Worm (Caenorhabditis elegans): ENCODE results near the gene ssu-2.

ssu-2 gene

ce11 chrIV:14391746-14392145 is 30.7 kb downstream of the ssu-2 start:
- TF ChIP-seq snpc-1.1 (tag; optimal IDR thresholded peaks at IDR 0.05; ENCODE audit: insufficient read depth): no peak
- no peak for TF ChIP-seq unc-62 (GFP tag; optimal IDR thresholded peaks at IDR 0.05)
- TF ChIP-seq lin-54 (GFP tag; optimal IDR thresholded peaks at IDR 0.05): no peak
- TF ChIP-seq nfya-2 (GFP tag; IDR thresholded peaks at IDR 0.05): no peak
- TF ChIP-seq bed-1 (GFP tag; IDR thresholded peaks at IDR 0.05): no peak
- TF ChIP-seq madf-6 (GFP tag; IDR thresholded peaks at IDR 0.05): no peak
- no peak for TF ChIP-seq egrh-3 (GFP tag; IDR thresholded peaks at IDR 0.05)
- no peak for TF ChIP-seq madf-8 (GFP tag; conservative IDR thresholded peaks at IDR 0.05)
- TF ChIP-seq mcd-1 (GFP tag; IDR thresholded peaks at IDR 0.05): no peak
- no peak for TF ChIP-seq lir-1 (GFP tag; conservative IDR thresholded peaks at IDR 0.05)
- no peak for TF ChIP-seq lsl-1 (GFP tag; optimal IDR thresholded peaks at IDR 0.05)
- TF ChIP-seq snpc-3.4 (tag; optimal IDR thresholded peaks at IDR 0.05): no peak
- TF ChIP-seq nfyb-1 (GFP tag; IDR thresholded peaks at IDR 0.05): no peak
- no peak for TF ChIP-seq snpc-1.3 (tag; optimal IDR thresholded peaks at IDR 0.05; ENCODE audit: insufficient read depth)
- TF ChIP-seq Y95B8A.8 (GFP tag; IDR thresholded peaks at IDR 0.05): no peak
- no peak for TF ChIP-seq lin-35 (GFP tag; optimal IDR thresholded peaks at IDR 0.05)
- TF ChIP-seq aptf-2 (GFP tag; conservative IDR thresholded peaks at IDR 0.05): no peak
- no peak for TF ChIP-seq atf-7 (tag; optimal IDR thresholded peaks at IDR 0.05)

- TF ChIP-seq madf-8 (GFP tag; conservative IDR thresholded peaks at IDR 0.05) (no peak), xnd-1 (tag; optimal IDR thresholded peaks at IDR 0.05) (no peak), lin-26 (GFP tag; IDR thresholded peaks at IDR 0.05) (no peak), ccch-3 (GFP tag; optimal IDR thresholded peaks at IDR 0.05) (no peak), K12H6.12 (tag; optimal IDR thresholded peaks at IDR 0.05) (no peak), dox-1 (GFP tag; IDR thresholded peaks at IDR 0.05) (no peak), aptf-2 (GFP tag; conservative IDR thresholded peaks at IDR 0.05) (no peak), lsl-1 (GFP tag; optimal IDR thresholded peaks at IDR 0.05) (no peak), Y56A3A.18 (GFP tag; IDR thresholded peaks at IDR 0.05) (no peak), chd-7 (tag; optimal IDR thresholded peaks at IDR 0.05) (no peak), madf-6 (GFP tag; IDR thresholded peaks at IDR 0.05) (no peak), F39B2.1 (GFP tag; IDR thresholded peaks at IDR 0.05) (no peak)
Measured at ce11 chrIV:14393838-14394237, 32.8 kb downstream of the ssu-2 start, which contains the start of gene clc-8. Gene clc-8 (plus strand): TSS chrIV:14394138.

ce11 chrIV:14394812-14395211 is 33.8 kb downstream of the ssu-2 start:
- TF ChIP-seq attf-6 (GFP tag; IDR thresholded peaks at IDR 0.05) (peak; percentile 68; the same call in 1 of the 2 replicates), C17E4.6 (GFP tag; IDR thresholded peaks at IDR 0.05) (no peak), nfya-2 (GFP tag; IDR thresholded peaks at IDR 0.05) (no peak), ztf-6 (GFP tag; IDR thresholded peaks at IDR 0.05) (no peak)

- TF ChIP-seq Y79H2A.3 (GFP tag; conservative IDR thresholded peaks at IDR 0.05): no peak
- TF ChIP-seq D2030.7 (GFP tag; IDR thresholded peaks at IDR 0.05): no peak
- no peak for TF ChIP-seq athp-1 (tag; optimal IDR thresholded peaks at IDR 0.05)
- TF ChIP-seq bed-2 (GFP tag; IDR thresholded peaks at IDR 0.05): no peak
- TF ChIP-seq pbrm-1 (GFP tag; IDR thresholded peaks at IDR 0.05): no peak
- no peak for TF ChIP-seq F22D6.2 (tag; optimal IDR thresholded peaks at IDR 0.05)
- no peak for TF ChIP-seq tlf-1 (GFP tag; optimal IDR thresholded peaks at IDR 0.05)
- TF ChIP-seq fkh-3 (tag; optimal IDR thresholded peaks at IDR 0.05): no peak
- no peak for TF ChIP-seq mel-28 (tag; optimal IDR thresholded peaks at IDR 0.05; ENCODE audit: borderline replicate concordance)
- TF ChIP-seq ztf-26 (tag; optimal IDR thresholded peaks at IDR 0.05): no peak
- TF ChIP-seq madf-3 (GFP tag; IDR thresholded peaks at IDR 0.05): no peak
- no peak for TF ChIP-seq K11D2.4 (GFP tag; IDR thresholded peaks at IDR 0.05)
- TF ChIP-seq ceh-91 (GFP tag; IDR thresholded peaks at IDR 0.05): no peak
Measured at ce11 chrIV:14395531-14395930, 34.5 kb downstream of the ssu-2 start.

Data from whole organism, young adult.